Fruit fly (Drosophila melanogaster) S2 (cell line): Measurements from ENCODE around the gene Srg3.

Experiments
- CG8478 ChIP-seq: fragments of >200 bp; optimal IDR thresholded peaks from 2 replicates; lab custom pipeline; 2018
- CTCF ChIP-seq, 2 experiments: fragments of >200 bp; optimal IDR thresholded peaks; 2 replicates each; lab custom pipeline; 2018

DNA sequence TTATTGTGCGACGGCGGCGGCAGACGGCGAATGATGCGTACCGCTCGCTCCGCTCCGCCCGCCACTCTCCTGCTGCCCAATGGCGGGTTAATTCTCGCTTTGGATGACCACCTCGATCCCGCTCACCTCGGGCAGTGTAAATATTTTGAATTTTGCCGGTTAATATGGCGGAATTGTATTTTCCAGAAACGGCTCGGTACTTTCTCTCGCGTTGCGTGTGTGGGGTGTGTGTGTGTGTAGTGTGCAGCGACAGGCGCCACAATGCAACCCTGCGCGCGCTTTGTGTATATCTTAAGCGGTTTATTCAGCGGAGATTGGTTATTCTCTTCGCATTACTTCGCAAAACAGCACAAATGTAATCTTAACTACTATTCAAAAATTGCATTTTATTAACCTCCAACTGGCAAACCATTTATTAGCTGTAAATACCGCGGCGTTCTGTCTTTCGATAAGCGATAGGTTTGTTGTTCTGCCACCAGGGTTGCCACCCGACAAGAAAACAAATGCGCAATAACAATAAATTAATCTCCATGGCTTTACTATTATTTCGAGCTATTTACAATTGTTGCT, 12.9 kb downstream of the Srg3 start, which contains the start of the genes phol and CG3552:
- no peak for TF ChIP-seq CG8478
- peak in 1 of 2 experiments; percentile 23 for TF ChIP-seq CTCF (optimal IDR thresholded peaks at IDR 0.05; lab: Kevin White, UChicago)
